Worm (Caenorhabditis elegans) whole organism, L2 larva: ENCODE measurements around the gene R12B2.3.

ENCODE experiments used
- C34F6.9 ChIP-seq: fragments of 150-350 bp; optimal IDR thresholded peaks from 2 replicates; lab custom pipeline; 2014; ENCODE audit warnings: missing biosample characterization, missing genetic modification characterization
- F13H6.1 ChIP-seq: sonication (generic microtip); optimal IDR thresholded peaks from 2 replicates; lab custom pipeline; 2016; ENCODE audit warnings: missing genetic modification characterization, missing compliant biosample characterization
- R02D3.7 ChIP-seq: fragments of 150-350 bp; optimal IDR thresholded peaks from 2 replicates; lab custom pipeline; 2014; ENCODE audit warnings: missing biosample characterization, missing genetic modification characterization
- ZK546.5 ChIP-seq: sonication (generic microtip); optimal IDR thresholded peaks from 2 replicates; lab custom pipeline; 2017; ENCODE audit warnings: missing biosample characterization, missing genetic modification characterization
- alr-1 ChIP-seq: fragments of 150-350 bp; optimal IDR thresholded peaks from 2 replicates; lab custom pipeline; 2014; ENCODE audit warnings: missing biosample characterization, missing genetic modification characterization
- aly-2 ChIP-seq: fragments of 150-350 bp; optimal IDR thresholded peaks from 2 replicates; lab custom pipeline; 2014; ENCODE audit warnings: missing biosample characterization, missing genetic modification characterization
- crh-2 ChIP-seq: sonication (generic microtip); optimal IDR thresholded peaks from 2 replicates; lab custom pipeline; 2017; ENCODE audit warnings: missing biosample characterization, missing genetic modification characterization
- egl-27 ChIP-seq: sonication (generic microtip); optimal IDR thresholded peaks from 3 replicates; lab custom pipeline; 2017; ENCODE audit warnings: missing biosample characterization, missing genetic modification reagents, missing genetic modification characterization
- elt-1 ChIP-seq: fragments of 150-350 bp; optimal IDR thresholded peaks from 2 replicates; lab custom pipeline; 2014; ENCODE audit warnings: missing biosample characterization, missing genetic modification characterization
- elt-3 ChIP-seq: sonication (generic microtip); optimal IDR thresholded peaks from 2 replicates; lab custom pipeline; 2017; ENCODE audit warnings: missing biosample characterization, missing genetic modification characterization
- fos-1 ChIP-seq: fragments of 150-350 bp; optimal IDR thresholded peaks from 2 replicates; lab custom pipeline; 2014; ENCODE audit warnings: missing biosample characterization, missing genetic modification characterization
- gmeb-1 ChIP-seq: fragments of 150-350 bp; optimal IDR thresholded peaks from 2 replicates; lab custom pipeline; 2014; ENCODE audit warnings: missing biosample characterization, missing genetic modification characterization
- lin-13 ChIP-seq: fragments of 150-350 bp; optimal IDR thresholded peaks from 2 replicates; lab custom pipeline; 2014; ENCODE audit warnings: missing biosample characterization, missing genetic modification reagents, missing genetic modification characterization
- lin-39 ChIP-seq: fragments of 150-350 bp; optimal IDR thresholded peaks from 2 replicates; lab custom pipeline; 2014; ENCODE audit warnings: missing biosample characterization, missing genetic modification reagents, missing genetic modification characterization
- lsy-2 ChIP-seq, 2 experiments: fragments of 150-350 bp in 1 of 2; sonication (generic microtip) in 1 of 2; optimal IDR thresholded peaks; 2 replicates each; lab custom pipeline; 2014 to 2017; ENCODE audit warnings: missing biosample characterization in 2 of 2, missing genetic modification characterization in 2 of 2
- mab-5 ChIP-seq: fragments of 150-350 bp; optimal IDR thresholded peaks from 2 replicates; lab custom pipeline; 2014; ENCODE audit warnings: missing biosample characterization, missing genetic modification characterization
- mbf-1 ChIP-seq: sonication (generic microtip); optimal IDR thresholded peaks from 2 replicates; lab custom pipeline; 2017; ENCODE audit warnings: missing biosample characterization, missing genetic modification characterization
- mdl-1 ChIP-seq, 2 experiments: fragments of 150-350 bp in 1 of 2; sonication (generic microtip) in 1 of 2; optimal IDR thresholded peaks; 2 replicates each; lab custom pipeline; 2017; ENCODE audit warnings: missing biosample characterization in 2 of 2, missing genetic modification characterization in 2 of 2
- nhr-10 ChIP-seq: sonication (generic microtip); optimal IDR thresholded peaks from 2 replicates; lab custom pipeline; 2017; ENCODE audit warnings: missing biosample characterization, missing genetic modification characterization
- nhr-11 ChIP-seq: fragments of 150-350 bp; optimal IDR thresholded peaks from 2 replicates; lab custom pipeline; 2014; ENCODE audit warnings: missing biosample characterization, missing genetic modification characterization
- nhr-12 ChIP-seq: fragments of 150-350 bp; optimal IDR thresholded peaks from 2 replicates; lab custom pipeline; 2014; ENCODE audit warnings: missing biosample characterization, missing genetic modification characterization
- nhr-129 ChIP-seq: fragments of 150-350 bp; optimal IDR thresholded peaks from 2 replicates; lab custom pipeline; 2014; ENCODE audit warnings: missing biosample characterization, missing genetic modification characterization
- nhr-21 ChIP-seq: fragments of 150-350 bp; optimal IDR thresholded peaks from 2 replicates; lab custom pipeline; 2014; ENCODE audit warnings: missing biosample characterization, missing genetic modification characterization
- nhr-237 ChIP-seq: fragments of 150-350 bp; optimal IDR thresholded peaks from 2 replicates; lab custom pipeline; 2014; ENCODE audit warnings: missing biosample characterization, missing genetic modification characterization
- nhr-6 ChIP-seq: fragments of 150-350 bp; optimal IDR thresholded peaks from 2 replicates; lab custom pipeline; 2014; ENCODE audit warnings: missing biosample characterization, missing genetic modification characterization
- nhr-77 ChIP-seq: fragments of 150-350 bp; optimal IDR thresholded peaks from 2 replicates; lab custom pipeline; 2014; ENCODE audit warnings: missing biosample characterization, missing genetic modification characterization
- sem-4 ChIP-seq: fragments of 150-350 bp; optimal IDR thresholded peaks from 2 replicates; lab custom pipeline; 2014; ENCODE audit warnings: missing biosample characterization, missing genetic modification reagents, missing genetic modification characterization
- sma-3 ChIP-seq: sonication (generic microtip); optimal IDR thresholded peaks from 2 replicates; lab custom pipeline; 2016; ENCODE audit warnings: missing genetic modification reagents, missing genetic modification characterization, missing compliant biosample characterization
- sma-9 ChIP-seq, 2 experiments: fragments of 150-350 bp in 1 of 2; sonication (generic microtip) in 1 of 2; optimal IDR thresholded peaks; 2 replicates each; lab custom pipeline; 2014 to 2016; ENCODE audit warnings: missing genetic modification characterization in 2 of 2, mild to moderate bottlenecking in 1 of 2, missing biosample characterization in 1 of 2, missing compliant biosample characterization in 1 of 2, missing genetic modification reagents in 1 of 2, moderate library complexity in 1 of 2
- snpc-4 ChIP-seq: fragments of 150-350 bp; optimal IDR thresholded peaks from 2 replicates; lab custom pipeline; 2014; ENCODE audit warnings: missing biosample characterization, missing genetic modification characterization
- unc-39 ChIP-seq: fragments of 150-350 bp; optimal IDR thresholded peaks from 2 replicates; lab custom pipeline; 2014; ENCODE audit warnings: missing biosample characterization, missing genetic modification characterization
- unc-55 ChIP-seq: fragments of 150-350 bp; sonication (generic microtip); optimal IDR thresholded peaks from 3 replicates; lab custom pipeline; 2014; ENCODE audit warnings: missing biosample characterization, missing genetic modification reagents, missing genetic modification characterization
- unc-62 ChIP-seq: fragments of 150-350 bp; optimal IDR thresholded peaks from 2 replicates; lab custom pipeline; 2014; ENCODE audit warnings: missing biosample characterization, missing genetic modification reagents, missing genetic modification characterization
- zag-1 ChIP-seq: fragments of 150-350 bp; optimal IDR thresholded peaks from 2 replicates; lab custom pipeline; 2014; ENCODE audit warnings: missing biosample characterization, missing genetic modification characterization
- ztf-1 ChIP-seq: fragments of 200-800 bp; sonication (Bioruptor generic); conservative IDR thresholded peaks from 2 replicates; pipeline ENCODE4 v1.3.6; 2022; ENCODE audit warnings: missing genetic modification characterization, missing compliant biosample characterization
- ztf-11 ChIP-seq: sonication (generic microtip); optimal IDR thresholded peaks from 2 replicates; lab custom pipeline; 2017; ENCODE audit warnings: missing biosample characterization, missing genetic modification characterization
- ztf-4 ChIP-seq: fragments of 150-350 bp; optimal IDR thresholded peaks from 2 replicates; lab custom pipeline; 2014; ENCODE audit warnings: missing biosample characterization, missing genetic modification characterization

The R12B2.3 gene

ce11 chrIII:5760721-5761120, 44.7 kb upstream of the R12B2.3 start:
- peak; percentile 2 for TF ChIP-seq C34F6.9 (tag; lab: Kevin White, UChicago)
- no peak for TF ChIP-seq crh-2 (tag; lab: Kevin White, UChicago)
- TF ChIP-seq sem-4 (tag; lab: Kevin White, UChicago) = peak; percentile 36
- peak; percentile 32 for TF ChIP-seq unc-55

- peak; percentile 2 for TF ChIP-seq sma-3
- TF ChIP-seq unc-55 = no peak
Observed at ce11 chrIII:5761886-5762285, 43.5 kb upstream of the R12B2.3 start.

ce11 chrIII:5763988-5764387, 41.4 kb upstream of the R12B2.3 start:
- TF ChIP-seq lin-39 (tag; lab: Kevin White, UChicago) (no peak), unc-62 (GFP tag; lab: Kevin White, UChicago) (no peak), R02D3.7 (no peak), lsy-2 (tag; optimal IDR thresholded peaks at IDR 0.05; lab: Kevin White, UChicago) (peak in 1 of 2 experiments; percentile 32), alr-1 (tag; lab: Kevin White, UChicago) (no peak), ZK546.5 (tag; lab: Kevin White, UChicago) (no peak), nhr-10 (tag; lab: Kevin White, UChicago) (no peak), elt-1 (tag; lab: Kevin White, UChicago) (no peak), C34F6.9 (tag; lab: Kevin White, UChicago) (peak; percentile 1), nhr-129 (tag; lab: Kevin White, UChicago) (no peak), ztf-11 (tag; lab: Kevin White, UChicago) (no peak), nhr-237 (tag; lab: Kevin White, UChicago) (no peak), sma-3 (no peak), aly-2 (no peak), sem-4 (tag; lab: Kevin White, UChicago) (no peak), mdl-1 (tag; optimal IDR thresholded peaks at IDR 0.05; lab: Kevin White, UChicago) (no peak), unc-39 (no peak), sma-9 (GFP tag; optimal IDR thresholded peaks at IDR 0.05; lab: Kevin White, UChicago) (peak; percentile 14), sma-9 (tag; optimal IDR thresholded peaks at IDR 0.05; lab: Kevin White, UChicago) (no peak), nhr-21 (tag; lab: Kevin White, UChicago) (peak; percentile 22), crh-2 (tag; lab: Kevin White, UChicago) (no peak), fos-1 (tag; lab: Kevin White, UChicago) (no peak), unc-55 (peak; percentile 49), nhr-6 (tag; lab: Kevin White, UChicago) (no peak), ztf-1 (GFP tag; lab: Robert Waterston, UW) (no peak), gmeb-1 (no peak), snpc-4 (tag; lab: Kevin White, UChicago) (no peak), mbf-1 (no peak), F13H6.1 (no peak)

ce11 chrIII:5769726-5770235, 35.6 kb upstream of the R12B2.3 start, which contains the start of gene cutl-23:
Gene cutl-23, plus strand, starts transcription at chrIII:5770185.
- TF ChIP-seq mdl-1 (tag; optimal IDR thresholded peaks at IDR 0.05; lab: Kevin White, UChicago) (no peak), egl-27 (tag; lab: Kevin White, UChicago) (no peak), ztf-1 (GFP tag; lab: Robert Waterston, UW) (no peak), fos-1 (tag; lab: Kevin White, UChicago) (no peak), nhr-11 (tag; lab: Kevin White, UChicago) (no peak), alr-1 (tag; lab: Kevin White, UChicago) (no peak), nhr-237 (tag; lab: Kevin White, UChicago) (no peak), F13H6.1 (peak; percentile 21), nhr-12 (tag; lab: Kevin White, UChicago) (no peak), unc-55 (no peak), R02D3.7 (no peak), crh-2 (tag; lab: Kevin White, UChicago) (no peak), nhr-6 (tag; lab: Kevin White, UChicago) (no peak), sma-9 (GFP tag; optimal IDR thresholded peaks at IDR 0.05; lab: Kevin White, UChicago) (peak; percentile 25), sma-9 (tag; optimal IDR thresholded peaks at IDR 0.05; lab: Kevin White, UChicago) (no peak), nhr-21 (tag; lab: Kevin White, UChicago) (no peak), elt-3 (no peak), ztf-4 (tag; lab: Kevin White, UChicago) (no peak), zag-1 (tag; lab: Kevin White, UChicago) (no peak), nhr-77 (tag; lab: Kevin White, UChicago) (no peak), sma-3 (peak; percentile 12), C34F6.9 (tag; lab: Kevin White, UChicago) (no peak), lin-13 (GFP tag; lab: Kevin White, UChicago) (no peak), ztf-11 (tag; lab: Kevin White, UChicago) (no peak), unc-62 (GFP tag; lab: Kevin White, UChicago) (no peak), mab-5 (tag; lab: Kevin White, UChicago) (no peak)
